Fruit fly (Drosophila melanogaster) S2 (cell line): ENCODE data around the gene Rpn9.

ENCODE experiments used
- CG8478 ChIP-seq: fragments of >200 bp; optimal IDR thresholded peaks from 2 replicates; lab custom pipeline; 2018
- CTCF ChIP-seq, 2 experiments: fragments of >200 bp; optimal IDR thresholded peaks; 2 replicates each; lab custom pipeline; 2018

Rpn9 gene

dm6 chr3R:23725711-23726349 is 7.4 kb downstream of the Rpn9 start:
- no peak for TF ChIP-seq CTCF (optimal IDR thresholded peaks at IDR 0.05; lab: Kevin White, UChicago)
- TF ChIP-seq CG8478 (lab: Kevin White, UChicago): no peak

DNA sequence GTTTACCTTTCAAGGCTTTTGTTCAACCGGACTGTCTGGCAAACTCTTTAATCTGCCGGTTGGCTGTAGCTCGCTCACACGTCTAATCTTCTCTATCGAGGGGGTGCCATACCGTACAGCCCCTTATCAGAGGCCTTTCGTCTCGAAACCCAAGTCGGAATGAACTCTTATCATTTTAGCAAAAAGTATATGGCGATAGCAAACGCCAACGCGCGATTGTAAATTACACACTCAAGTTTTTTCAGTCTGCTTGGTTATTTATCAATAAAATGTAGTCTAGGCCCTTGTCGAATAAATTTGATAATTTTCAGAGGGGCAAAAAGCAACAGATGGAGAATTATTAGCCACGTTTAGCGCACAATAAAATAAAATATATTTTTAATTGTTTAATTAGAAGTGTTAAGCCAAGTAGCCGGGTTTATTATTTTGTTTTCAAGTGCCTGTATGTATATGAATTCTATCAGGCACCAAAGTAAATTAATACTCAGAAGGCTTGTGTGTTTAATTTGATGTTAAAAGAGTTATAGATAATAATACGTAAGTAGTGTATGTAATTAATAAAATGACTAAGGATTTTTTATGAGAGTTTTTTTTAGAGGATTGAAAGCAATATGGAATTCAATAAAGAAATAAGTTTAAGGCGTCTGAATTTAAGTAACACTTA is 8.3 kb downstream of the Rpn9 start:
- TF ChIP-seq CG8478 (lab: Kevin White, UChicago) (no peak), CTCF (optimal IDR thresholded peaks at IDR 0.05; lab: Kevin White, UChicago) (no peak)

- no peak for TF ChIP-seq CTCF (optimal IDR thresholded peaks at IDR 0.05; lab: Kevin White, UChicago)
- TF ChIP-seq CG8478 (lab: Kevin White, UChicago): no peak
Measured at dm6 chr3R:23723381-23724034, 9.8 kb downstream of the Rpn9 start.

- TF ChIP-seq CG8478 (lab: Kevin White, UChicago) (no peak), CTCF (optimal IDR thresholded peaks at IDR 0.05; lab: Kevin White, UChicago) (no peak)
Measured at dm6 chr3R:23722680-23723372, 10.4 kb downstream of the Rpn9 start, which contains the start of gene CG10365. CG10365 (plus strand) TSS chr3R:23723331.

DNA sequence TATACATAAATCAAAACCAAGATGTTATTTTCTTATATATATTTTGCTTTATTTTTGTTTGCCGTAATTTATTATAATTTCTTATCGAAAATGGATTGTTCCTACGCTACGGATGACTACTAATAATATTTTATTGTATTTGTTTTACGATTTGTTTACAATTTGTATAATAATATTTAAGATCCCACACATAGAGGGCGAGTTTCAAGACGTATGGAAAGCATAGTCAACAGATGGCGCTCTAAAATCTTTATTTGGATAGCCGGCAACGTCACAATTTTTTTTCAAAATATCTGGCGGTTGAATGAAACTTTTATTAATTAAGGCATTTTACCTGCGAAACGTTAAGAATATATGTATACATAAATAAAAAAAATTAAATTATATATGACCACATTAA is 11.3 kb downstream of the Rpn9 start:
- TF ChIP-seq CG8478 (lab: Kevin White, UChicago): no peak
- peak; percentile 54 to 90 for TF ChIP-seq CTCF (optimal IDR thresholded peaks at IDR 0.05; lab: Kevin White, UChicago)

dm6 chr3R:23721525-23721924 is 11.7 kb downstream of the Rpn9 start, which contains the start of gene CG10232:
CG10232 (minus strand) TSS chr3R:23721625.
- TF ChIP-seq CTCF (optimal IDR thresholded peaks at IDR 0.05; lab: Kevin White, UChicago) (no peak), CG8478 (lab: Kevin White, UChicago) (no peak)

dm6 chr3R:23718297-23718941 is 14.8 kb downstream of the Rpn9 start, which contains the start of gene nau:
nau (minus strand) TSS chr3R:23718357.
- TF ChIP-seq CTCF (optimal IDR thresholded peaks at IDR 0.05; lab: Kevin White, UChicago): no peak
- no peak for TF ChIP-seq CG8478 (lab: Kevin White, UChicago)

dm6 chr3R:23714852-23715251 is 18.4 kb downstream of the Rpn9 start:
- TF ChIP-seq CG8478 (lab: Kevin White, UChicago): no peak
- no peak for TF ChIP-seq CTCF (optimal IDR thresholded peaks at IDR 0.05; lab: Kevin White, UChicago)

- TF ChIP-seq CG8478 (lab: Kevin White, UChicago) (no peak), CTCF (optimal IDR thresholded peaks at IDR 0.05; lab: Kevin White, UChicago) (no peak)
Measured at dm6 chr3R:23713901-23714300, 19.4 kb downstream of the Rpn9 start.

dm6 chr3R:23711195-23711594 is 22.1 kb downstream of the Rpn9 start, which contains the start of gene CG10300:
CG10300 (plus strand) TSS chr3R:23711527.
- TF ChIP-seq CG8478 (lab: Kevin White, UChicago): no peak
- no peak for TF ChIP-seq CTCF (optimal IDR thresholded peaks at IDR 0.05; lab: Kevin White, UChicago)

DNA sequence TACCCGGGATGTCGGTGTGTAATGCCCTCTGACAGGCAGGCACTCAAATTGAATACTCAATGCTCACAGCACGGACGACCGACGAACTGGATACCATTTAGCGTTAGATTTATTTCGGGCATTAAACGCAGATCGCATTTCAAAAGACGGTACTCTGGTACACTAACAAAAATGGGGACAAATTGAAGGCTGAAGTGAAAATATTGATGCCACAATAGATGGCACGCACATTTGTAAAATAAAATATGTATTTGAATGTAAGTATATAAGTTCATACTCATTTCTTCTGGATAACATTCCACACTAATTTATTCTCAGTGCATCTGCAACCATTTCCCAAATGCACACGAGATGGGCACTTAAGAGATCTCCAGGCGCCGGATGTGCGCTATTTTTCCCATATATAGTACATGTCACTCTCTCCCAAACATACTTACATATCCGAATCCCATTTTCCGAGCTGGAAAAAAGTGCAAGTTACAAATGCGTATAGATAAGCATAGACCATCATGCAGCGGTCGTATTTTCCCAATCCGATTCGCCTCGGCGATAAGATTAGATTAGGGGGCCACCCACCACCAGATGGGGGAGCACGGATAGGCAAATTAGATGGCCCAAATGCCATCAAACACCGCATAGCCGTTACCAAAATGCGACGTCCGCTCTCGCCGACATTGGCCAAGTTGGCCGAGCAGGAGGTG is 23.6 kb downstream of the Rpn9 start, which contains the start of gene CG10301:
CG10301 (plus strand) TSS at position 651 of the 701 bp plus-strand sequence.
- TF ChIP-seq CTCF (optimal IDR thresholded peaks at IDR 0.05; lab: Kevin White, UChicago) (no peak), CG8478 (lab: Kevin White, UChicago) (no peak)

dm6 chr3R:23704383-23705033 is 28.8 kb downstream of the Rpn9 start, which contains the start of gene Gba1b:
Gba1b (plus strand) TSS chr3R:23704804.
- no peak for TF ChIP-seq CG8478 (lab: Kevin White, UChicago)
- TF ChIP-seq CTCF (optimal IDR thresholded peaks at IDR 0.05; lab: Kevin White, UChicago): no peak

dm6 chr3R:23702461-23702860 is 30.8 kb downstream of the Rpn9 start, which contains the start of gene Qsox4:
Qsox4 (plus strand) TSS chr3R:23702761.
- no peak for TF ChIP-seq CTCF (optimal IDR thresholded peaks at IDR 0.05; lab: Kevin White, UChicago)
- TF ChIP-seq CG8478 (lab: Kevin White, UChicago): no peak
